Fruit fly (Drosophila melanogaster) whole organism, prepupa: ENCODE data around the gene CG5958.

Experiments used
- Blimp-1 ChIP-seq: fragments of 200-800 bp; sonication (Bioruptor generic); optimal IDR thresholded peaks from 3 replicates; lab custom pipeline; 2017; ENCODE audit warnings: missing biosample characterization, missing genetic modification characterization, mild to moderate bottlenecking, moderate library complexity, missing genetic modification reagents
- CG10631 ChIP-seq: fragments of 200-800 bp; sonication (Bioruptor generic); optimal IDR thresholded peaks from 2 replicates; lab custom pipeline; 2016; ENCODE audit warnings: missing biosample characterization, missing genetic modification characterization
- CG10669 ChIP-seq: fragments of 200-800 bp; sonication (Bioruptor generic); optimal IDR thresholded peaks from 3 replicates; lab custom pipeline; 2018; ENCODE audit warnings: missing biosample characterization, mild to moderate bottlenecking, missing genetic modification characterization, moderate library complexity
- CG11294 ChIP-seq: fragments of 200-800 bp; sonication (Bioruptor generic); IDR thresholded peaks from 2 replicates; pipeline ENCODE4 v1.3.6; 2022; ENCODE audit warnings: missing biosample characterization, missing genetic modification characterization
- CG11762 ChIP-seq: fragments of 200-800 bp; sonication (Bioruptor generic); optimal IDR thresholded peaks from 3 replicates; lab custom pipeline; 2016; ENCODE audit warnings: missing biosample characterization, missing genetic modification characterization; ENCODE audit not compliant: insufficient read depth
- CG11902 ChIP-seq: fragments of 200-800 bp; sonication (Bioruptor generic); optimal IDR thresholded peaks from 3 replicates; lab custom pipeline; 2016; ENCODE audit warnings: missing biosample characterization, missing genetic modification characterization
- CG1621 ChIP-seq: fragments of 200-800 bp; sonication (Bioruptor generic); optimal IDR thresholded peaks from 3 replicates; lab custom pipeline; 2018; ENCODE audit warnings: missing biosample characterization, mild to moderate bottlenecking, missing genetic modification characterization
- CG3032 ChIP-seq: fragments of 200-800 bp; optimal IDR thresholded peaks from 2 replicates; lab custom pipeline; 2019; ENCODE audit warnings: missing biosample characterization, mild to moderate bottlenecking, missing genetic modification characterization, moderate library complexity
- CG31627 ChIP-seq: fragments of 200-800 bp; sonication (Bioruptor generic); optimal IDR thresholded peaks from 3 replicates; lab custom pipeline; 2016; ENCODE audit warnings: missing biosample characterization, missing genetic modification characterization
- CG32006 ChIP-seq: fragments of 200-800 bp; sonication (Bioruptor generic); optimal IDR thresholded peaks from 3 replicates; lab custom pipeline; 2017; ENCODE audit warnings: missing biosample characterization, mild to moderate bottlenecking, missing genetic modification characterization
- CG34406 ChIP-seq: fragments of 200-800 bp; sonication (Bioruptor generic); optimal IDR thresholded peaks from 3 replicates; lab custom pipeline; 2016; ENCODE audit warnings: missing biosample characterization, missing genetic modification characterization
- CG3919 ChIP-seq: fragments of 200-800 bp; sonication (Bioruptor generic); optimal IDR thresholded peaks from 3 replicates; lab custom pipeline; 2016; ENCODE audit warnings: missing biosample characterization, missing genetic modification characterization
- CG4318 ChIP-seq: fragments of 200-800 bp; sonication (Bioruptor generic); optimal IDR thresholded peaks from 3 replicates; lab custom pipeline; 2017; ENCODE audit warnings: missing biosample characterization, mild to moderate bottlenecking, missing genetic modification characterization
- CG6276 ChIP-seq: fragments of 200-800 bp; sonication (Bioruptor generic); optimal IDR thresholded peaks from 2 replicates; lab custom pipeline; 2017; ENCODE audit warnings: missing biosample characterization, mild to moderate bottlenecking, missing genetic modification characterization
- CG6792 ChIP-seq: fragments of 200-800 bp; sonication (Bioruptor generic); optimal IDR thresholded peaks from 3 replicates; lab custom pipeline; 2016; ENCODE audit warnings: missing biosample characterization, missing genetic modification characterization
- CG6808 ChIP-seq: fragments of 200-800 bp; sonication (Bioruptor generic); optimal IDR thresholded peaks from 3 replicates; lab custom pipeline; 2017; ENCODE audit warnings: missing biosample characterization, missing genetic modification characterization, mild to moderate bottlenecking, moderate library complexity, missing genetic modification reagents
- CG6854 ChIP-seq: fragments of 200-800 bp; sonication (Bioruptor generic); optimal IDR thresholded peaks from 2 replicates; lab custom pipeline; 2017; ENCODE audit warnings: missing biosample characterization, mild to moderate bottlenecking, missing genetic modification characterization
- CG7368 ChIP-seq: fragments of 200-800 bp; sonication (Bioruptor generic); optimal IDR thresholded peaks from 3 replicates; lab custom pipeline; 2016; ENCODE audit warnings: missing biosample characterization, missing genetic modification characterization
- CG8119 ChIP-seq: fragments of 200-800 bp; sonication (Bioruptor generic); IDR thresholded peaks from 3 replicates; pipeline ENCODE4 v1.3.6; 2022; ENCODE audit warnings: missing biosample characterization, missing genetic modification characterization
- CG8632 ChIP-seq: fragments of 200-800 bp; sonication (Bioruptor generic); optimal IDR thresholded peaks from 3 replicates; lab custom pipeline; 2016; ENCODE audit warnings: missing biosample characterization, missing genetic modification characterization
- CG9139 ChIP-seq: fragments of 200-800 bp; sonication (Bioruptor generic); optimal IDR thresholded peaks from 3 replicates; lab custom pipeline; 2017; ENCODE audit warnings: missing biosample characterization, mild to moderate bottlenecking, missing genetic modification characterization
- Eip75B ChIP-seq: fragments of 200-800 bp; sonication (Bioruptor generic); optimal IDR thresholded peaks from 3 replicates; lab custom pipeline; 2016; ENCODE audit warnings: missing biosample characterization, missing genetic modification characterization
- Eip78C ChIP-seq: fragments of 200-800 bp; sonication (Bioruptor generic); peaks from one replicate; lab custom pipeline; 2016; ENCODE audit warnings: missing biosample characterization, missing genetic modification characterization
- Eip93F ChIP-seq: fragments of 200-800 bp; sonication (Bioruptor generic); optimal IDR thresholded peaks from 2 replicates; lab custom pipeline; 2016; ENCODE audit warnings: missing biosample characterization, mild to moderate bottlenecking, missing genetic modification characterization
- Ets21C ChIP-seq: fragments of 200-800 bp; sonication (Bioruptor generic); optimal IDR thresholded peaks from 3 replicates; lab custom pipeline; 2016; ENCODE audit warnings: missing biosample characterization, missing genetic modification characterization
- Gug ChIP-seq: fragments of 200-800 bp; sonication (Bioruptor generic); IDR thresholded peaks from 2 replicates; pipeline ENCODE4 v1.3.6; 2022; ENCODE audit warnings: missing biosample characterization, missing genetic modification characterization
- Hr38 ChIP-seq: sonication (Bioruptor generic); optimal IDR thresholded peaks from 2 replicates; lab custom pipeline; 2016; ENCODE audit warnings: missing biosample characterization, missing genetic modification characterization
- Hr39 ChIP-seq: fragments of 200-800 bp; sonication (Bioruptor generic); optimal IDR thresholded peaks from 2 replicates; lab custom pipeline; 2016; ENCODE audit warnings: missing biosample characterization, missing genetic modification characterization
- Hr4 ChIP-seq: fragments of 200-800 bp; sonication (Bioruptor generic); optimal IDR thresholded peaks from 3 replicates; lab custom pipeline; 2016; ENCODE audit warnings: missing biosample characterization, missing genetic modification characterization
- Met ChIP-seq: fragments of 200-800 bp; sonication (Bioruptor generic); optimal IDR thresholded peaks from 3 replicates; lab custom pipeline; 2016; ENCODE audit warnings: missing biosample characterization, missing genetic modification characterization
- Sox102F ChIP-seq: fragments of 200-800 bp; sonication (Bioruptor generic); optimal IDR thresholded peaks from 2 replicates; lab custom pipeline; 2016; ENCODE audit warnings: missing biosample characterization, mild to moderate bottlenecking, missing genetic modification characterization
- Sox14 ChIP-seq: fragments of 200-800 bp; sonication (Bioruptor generic); optimal IDR thresholded peaks from 3 replicates; lab custom pipeline; 2016; ENCODE audit warnings: missing biosample characterization, missing genetic modification characterization
- Sox15 ChIP-seq: fragments of 200-800 bp; sonication (Bioruptor generic); optimal IDR thresholded peaks from 3 replicates; lab custom pipeline; 2016; ENCODE audit warnings: missing biosample characterization, missing genetic modification characterization
- achi ChIP-seq: fragments of 200-800 bp; sonication (Bioruptor generic); optimal IDR thresholded peaks from 3 replicates; lab custom pipeline; 2016; ENCODE audit warnings: missing biosample characterization, missing genetic modification characterization
- acj6 ChIP-seq: fragments of 200-800 bp; sonication (Bioruptor generic); optimal IDR thresholded peaks from 3 replicates; lab custom pipeline; 2016; ENCODE audit warnings: missing biosample characterization, missing genetic modification characterization
- cyc ChIP-seq: fragments of 200-800 bp; sonication (Bioruptor generic); optimal IDR thresholded peaks from 3 replicates; lab custom pipeline; 2016; ENCODE audit warnings: missing biosample characterization, missing genetic modification characterization
- dac ChIP-seq: fragments of 200-800 bp; sonication (Bioruptor generic); optimal IDR thresholded peaks from 2 replicates; lab custom pipeline; 2017; ENCODE audit warnings: missing biosample characterization, mild to moderate bottlenecking, missing genetic modification characterization
- dsx ChIP-seq: fragments of 200-800 bp; optimal IDR thresholded peaks from 3 replicates; lab custom pipeline; 2019; ENCODE audit warnings: missing biosample characterization, mild to moderate bottlenecking, missing genetic modification characterization, moderate library complexity; ENCODE audit not compliant: poor library complexity, severe bottlenecking
- eg ChIP-seq: fragments of 200-800 bp; sonication (Bioruptor generic); IDR thresholded peaks from 3 replicates; pipeline ENCODE4 v1.3.6; 2022; ENCODE audit warnings: missing biosample characterization, missing genetic modification characterization
- esn ChIP-seq: fragments of 200-800 bp; sonication (Bioruptor generic); optimal IDR thresholded peaks from 2 replicates; lab custom pipeline; 2016; ENCODE audit warnings: missing biosample characterization, mild to moderate bottlenecking, missing genetic modification characterization, moderate library complexity
- fd59A ChIP-seq: fragments of 200-800 bp; sonication (Bioruptor generic); optimal IDR thresholded peaks from 2 replicates; lab custom pipeline; 2017; ENCODE audit warnings: missing biosample characterization, mild to moderate bottlenecking, missing genetic modification characterization, missing genetic modification reagents
- lz ChIP-seq: fragments of 200-800 bp; sonication (Bioruptor generic); optimal IDR thresholded peaks from 3 replicates; lab custom pipeline; 2016; ENCODE audit warnings: missing biosample characterization, missing genetic modification characterization
- net ChIP-seq: fragments of 200-800 bp; sonication (Bioruptor generic); optimal IDR thresholded peaks from 3 replicates; lab custom pipeline; 2016; ENCODE audit warnings: missing biosample characterization, missing genetic modification characterization
- pdm3 ChIP-seq: fragments of 200-800 bp; sonication (Bioruptor generic); optimal IDR thresholded peaks from 3 replicates; lab custom pipeline; 2016; ENCODE audit warnings: missing biosample characterization, missing genetic modification characterization
- salr ChIP-seq, 2 experiments: fragments of 200-800 bp; sonication (Bioruptor generic); optimal IDR thresholded peaks; 3 replicates each; lab custom pipeline; 2016 to 2018; ENCODE audit warnings: missing biosample characterization in 2 of 2, missing genetic modification characterization in 2 of 2, mild to moderate bottlenecking in 1 of 2
- ss ChIP-seq, 2 experiments: fragments of 200-800 bp; sonication (Bioruptor generic); optimal IDR thresholded peaks; 2 replicates in 1 of 2; 3 replicates in 1 of 2; lab custom pipeline; 2017 to 2018; ENCODE audit warnings: mild to moderate bottlenecking in 2 of 2, missing biosample characterization in 2 of 2, missing genetic modification characterization in 2 of 2, moderate library complexity in 1 of 2
- svp ChIP-seq: fragments of 200-800 bp; sonication (Bioruptor generic); peaks from one replicate; lab custom pipeline; 2016; ENCODE audit warnings: missing biosample characterization, missing genetic modification characterization
- topi ChIP-seq: fragments of 200-800 bp; sonication (Bioruptor generic); optimal IDR thresholded peaks from 3 replicates; lab custom pipeline; 2016; ENCODE audit warnings: missing biosample characterization, missing genetic modification characterization

CG5958 gene

DNA sequence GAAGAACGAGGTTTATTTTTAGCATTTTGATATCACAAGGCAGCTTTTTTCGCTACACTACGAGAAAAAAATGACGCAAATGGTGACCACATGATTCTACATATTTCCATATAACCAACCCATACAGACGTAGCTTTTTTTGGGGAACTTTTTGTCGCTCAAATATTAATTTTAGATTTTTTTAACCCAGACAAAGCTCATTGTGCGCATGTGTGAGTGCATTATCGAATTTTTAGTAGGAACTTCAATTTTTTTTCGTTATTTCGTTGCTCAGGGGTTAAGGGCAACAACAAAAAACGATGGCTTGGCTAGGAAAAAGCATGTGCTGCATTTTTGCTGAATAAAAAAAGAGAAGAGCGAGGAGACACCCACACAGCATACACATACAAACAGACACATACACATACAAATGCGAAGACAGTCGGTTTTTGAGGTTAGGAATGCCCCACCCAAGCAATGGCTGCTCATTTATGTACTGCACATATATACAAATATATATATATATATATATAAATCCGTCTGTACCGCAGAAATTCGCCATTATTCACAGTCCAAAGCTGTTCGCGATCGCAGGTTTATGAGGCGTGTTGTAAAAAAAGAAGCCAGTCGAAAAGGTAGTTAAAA, 8.9 kb downstream of the CG5958 start (continued):
- TF ChIP-seq ss (GFP tag; optimal IDR thresholded peaks at IDR 0.05; lab: Kevin White, UChicago) (no peak), Hr4 (GFP tag; lab: Kevin White, UChicago) (peak; percentile 67), Eip78C (GFP tag; lab: Kevin White, UChicago) (peak; percentile 87), Eip75B (GFP tag; lab: Kevin White, UChicago) (peak; percentile 53), pdm3 (GFP tag; lab: Kevin White, UChicago) (peak; percentile 61), dsx (GFP tag; lab: Kevin White, UChicago) (no peak), acj6 (GFP tag; lab: Kevin White, UChicago) (peak; percentile 40), Hr39 (GFP tag; lab: Kevin White, UChicago) (peak; percentile 64), CG11294 (no peak), fd59A (GFP tag; lab: Kevin White, UChicago) (peak; percentile 24), CG10631 (GFP tag; lab: Kevin White, UChicago) (peak; percentile 69), CG11902 (no peak), lz (GFP tag; lab: Kevin White, UChicago) (peak; percentile 50), svp (peak; percentile 80), CG3032 (tag; lab: Kevin White, UChicago) (peak; percentile 53), dac (GFP tag; lab: Kevin White, UChicago) (peak; percentile 29), Sox14 (peak; percentile 71), Gug (GFP tag; lab: Robert Waterston, UW) (0 out of 2 replicates have a peak, but pooled peaks have one; percentile 17), CG8632 (GFP tag; lab: Kevin White, UChicago) (peak; percentile 43), Sox102F (peak; percentile 19), salr (GFP tag; optimal IDR thresholded peaks at IDR 0.05; lab: Kevin White, UChicago) (peak in 1 of 2 experiments; percentile 60), Blimp-1 (GFP tag; lab: Kevin White, UChicago) (no peak), Met (peak; percentile 31), achi (peak; percentile 24), CG10669 (GFP tag; lab: Kevin White, UChicago) (peak; percentile 49), CG1621 (tag; lab: Kevin White, UChicago) (peak; percentile 37), esn (peak; percentile 1), CG6276 (no peak), Sox15 (GFP tag; lab: Kevin White, UChicago) (peak; percentile 31), Eip93F (GFP tag; lab: Kevin White, UChicago) (no peak), CG31627 (GFP tag; lab: Kevin White, UChicago) (peak; percentile 55), CG4318 (GFP tag; lab: Kevin White, UChicago) (peak; percentile 43), eg (GFP tag; lab: Robert Waterston, UW) (peak; percentile 71; the same call in 2 of the 3 replicates), CG3919 (GFP tag; lab: Kevin White, UChicago) (peak; percentile 13), CG6808 (GFP tag; lab: Kevin White, UChicago) (peak; percentile 11), CG7368 (no peak), topi (GFP tag; lab: Kevin White, UChicago) (peak; percentile 42)

DNA sequence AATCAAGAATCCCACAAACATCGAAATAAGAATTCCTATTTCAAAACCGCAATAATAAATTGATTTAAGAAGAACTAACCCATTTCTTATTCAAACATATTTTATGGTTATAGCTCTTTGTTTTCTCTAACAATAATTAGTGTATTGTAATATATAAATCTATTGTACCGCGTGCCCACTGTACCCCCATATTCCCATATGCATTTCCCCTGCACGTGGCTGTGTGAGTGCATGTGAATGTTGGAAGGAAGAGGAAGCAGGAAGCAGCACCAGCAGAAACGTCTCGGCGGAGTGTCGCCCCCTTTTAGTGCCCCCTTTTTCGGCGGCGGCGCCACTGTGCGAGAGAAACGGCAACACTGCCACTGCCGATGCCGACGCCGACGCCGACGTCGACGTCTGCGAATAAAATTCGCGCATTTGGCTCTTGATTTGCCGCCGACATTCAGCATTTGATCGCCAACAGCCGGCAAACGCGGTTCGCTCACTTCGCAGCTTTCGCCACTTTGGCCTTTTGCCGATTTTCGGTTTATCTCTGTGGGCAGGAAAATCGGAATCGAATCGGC, 9.9 kb downstream of the CG5958 start:
- TF ChIP-seq CG32006 (GFP tag; lab: Kevin White, UChicago) = peak; percentile 29
- TF ChIP-seq cyc (GFP tag; lab: Kevin White, UChicago) = peak; percentile 60
- TF ChIP-seq CG11762 = peak; percentile 71
- TF ChIP-seq Ets21C (GFP tag; lab: Kevin White, UChicago) = peak; percentile 37
- TF ChIP-seq CG7368 = peak; percentile 63
- TF ChIP-seq CG9139 (GFP tag; lab: Kevin White, UChicago) = peak; percentile 61
- TF ChIP-seq lz (GFP tag; lab: Kevin White, UChicago) = peak; percentile 64
- peak; percentile 78 for TF ChIP-seq acj6 (GFP tag; lab: Kevin White, UChicago)
- TF ChIP-seq Hr38 (GFP tag; lab: Kevin White, UChicago) = peak; percentile 1
- TF ChIP-seq esn = peak; percentile 63
- TF ChIP-seq CG34406 = peak; percentile 59
- TF ChIP-seq Gug (GFP tag; lab: Robert Waterston, UW) = peak; percentile 37
- peak; percentile 22 for TF ChIP-seq CG11902
- peak; percentile 64 for TF ChIP-seq CG6792 (GFP tag; lab: Kevin White, UChicago)
- TF ChIP-seq CG6854 (GFP tag; lab: Kevin White, UChicago) = peak; percentile 74
- TF ChIP-seq CG31627 (GFP tag; lab: Kevin White, UChicago) = peak; percentile 53
- peak; percentile 62 for TF ChIP-seq net
- peak; percentile 65 for TF ChIP-seq CG10669 (GFP tag; lab: Kevin White, UChicago)
- TF ChIP-seq CG8119 (GFP tag; lab: Robert Waterston, UW) = peak; percentile 83
- TF ChIP-seq CG1621 (tag; lab: Kevin White, UChicago) = peak; percentile 56
- TF ChIP-seq CG6808 (GFP tag; lab: Kevin White, UChicago) = peak; percentile 57
- TF ChIP-seq topi (GFP tag; lab: Kevin White, UChicago) = peak; percentile 56
